Worm (Caenorhabditis elegans) whole organism, L4/young adult: ENCODE data around the gene gur-3.

ENCODE experiments used
- W03F9.2 ChIP-seq: fragments of 150-350 bp; optimal IDR thresholded peaks from 2 replicates; lab custom pipeline; 2014; ENCODE audit warnings: missing biosample characterization, missing genetic modification characterization
- dao-5 ChIP-seq: sonication (generic microtip); optimal IDR thresholded peaks from 2 replicates; lab custom pipeline; 2016; ENCODE audit warnings: missing genotype, missing genetic modification characterization, moderate library complexity, missing compliant biosample characterization
- him-1 ChIP-seq: sonication (generic microtip); optimal IDR thresholded peaks from 2 replicates; lab custom pipeline; 2016; ENCODE audit warnings: missing genotype, missing genetic modification reagents, missing genetic modification characterization, missing compliant biosample characterization

DNA sequence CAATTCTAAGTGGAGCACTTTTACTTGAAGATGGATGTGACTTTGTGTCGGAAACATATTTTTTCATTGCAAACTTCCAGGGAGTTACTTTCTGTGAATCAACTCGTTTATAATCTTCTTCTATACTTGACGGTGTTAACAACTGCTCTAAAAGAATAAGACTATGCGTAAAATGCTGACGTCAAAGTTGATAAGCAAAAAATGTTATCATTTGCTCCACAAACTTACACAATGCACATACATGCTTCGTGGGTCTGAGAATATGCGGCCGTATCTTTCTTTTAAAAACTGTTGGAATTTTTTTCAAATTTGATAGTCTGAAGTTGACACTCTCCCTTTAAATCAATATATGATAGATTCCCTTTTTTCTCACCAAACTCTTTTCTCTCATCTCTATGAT is 10.9 kb downstream of the gur-3 start:
- TF ChIP-seq W03F9.2 (tag; lab: Kevin White, UChicago), result no peak
- no peak for TF ChIP-seq him-1 (tag; lab: Kevin White, UChicago)
- no peak for TF ChIP-seq dao-5 (tag; lab: Kevin White, UChicago)
